Worm (Caenorhabditis elegans): ENCODE measurements around the gene cdc-25.3.

DNA sequence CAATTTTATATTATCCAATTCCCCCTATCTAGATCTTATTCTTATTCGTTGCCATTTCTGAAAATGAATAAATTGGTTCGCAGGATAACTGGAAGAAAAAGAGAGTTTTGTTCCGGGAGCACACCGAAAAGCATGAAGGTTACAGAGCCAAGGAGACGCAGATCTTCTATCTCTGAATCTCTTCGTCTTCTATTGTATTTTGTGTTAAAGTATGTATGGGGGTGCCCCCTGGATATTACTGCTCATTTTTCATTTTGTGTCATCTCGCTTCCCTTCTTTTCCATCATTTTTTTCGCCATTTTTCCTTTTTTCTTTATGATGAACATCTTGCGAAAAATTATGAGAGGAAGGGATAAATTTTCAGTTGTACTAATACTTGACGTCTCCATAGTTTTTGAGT, 16.0 kb upstream of the cdc-25.3 start:
- TF ChIP-seq nfya-1 (tag; optimal IDR thresholded peaks at IDR 0.05; ENCODE audit: insufficient read depth) (peak; percentile 5), elt-2 (tag; optimal IDR thresholded peaks at IDR 0.05) (no peak), mdl-1 (tag; optimal IDR thresholded peaks at IDR 0.05) (no peak), nhr-43 (tag; optimal IDR thresholded peaks at IDR 0.05; ENCODE audit: poor library complexity, severe bottlenecking) (no peak), pqm-1 (tag; optimal IDR thresholded peaks at IDR 0.05) (no peak), nhr-237 (tag; optimal IDR thresholded peaks at IDR 0.05) (no peak), lin-15B (tag; optimal IDR thresholded peaks at IDR 0.05) (no peak), hmg-11 (tag; optimal IDR thresholded peaks at IDR 0.05) (no peak)

Data from whole organism, L3 larva.